Worm (Caenorhabditis elegans) whole organism, young adult: ENCODE measurements around the gene swd-2.2.

Experiments used
- F23B12.7 ChIP-seq: sonication (generic microtip); optimal IDR thresholded peaks from 2 replicates; lab custom pipeline; 2017; ENCODE audit warnings: missing genetic modification characterization, mild to moderate bottlenecking, missing compliant biosample characterization, antibody characterized with exemption, moderate library complexity; ENCODE audit not compliant: insufficient read depth
- F39B2.1 ChIP-seq: fragments of 200-800 bp; sonication (Bioruptor generic); IDR thresholded peaks from 2 replicates; pipeline ENCODE4 v1.3.6; 2022; ENCODE audit warnings: missing genetic modification reagents, missing genetic modification characterization, missing compliant biosample characterization
- K11D2.4 ChIP-seq: fragments of 200-800 bp; sonication (Bioruptor generic); IDR thresholded peaks from 2 replicates; pipeline ENCODE4 v1.3.6; 2022; ENCODE audit warnings: missing genetic modification reagents, missing genetic modification characterization, missing compliant biosample characterization
- dpff-1 ChIP-seq: sonication (generic microtip); optimal IDR thresholded peaks from 2 replicates; lab custom pipeline; 2017; ENCODE audit warnings: mild to moderate bottlenecking, missing genetic modification characterization, missing compliant biosample characterization
- efl-1 ChIP-seq: fragments of 150-350 bp; optimal IDR thresholded peaks from 2 replicates; lab custom pipeline; 2014; ENCODE audit warnings: missing biosample characterization, missing genetic modification reagents, missing genetic modification characterization
- ekl-4 ChIP-seq: fragments of 200-800 bp; sonication (Bioruptor generic); IDR thresholded peaks from 2 replicates; pipeline ENCODE4 v1.3.6; 2022; ENCODE audit warnings: missing genetic modification reagents, missing genetic modification characterization, missing compliant biosample characterization
- lin-40 ChIP-seq: sonication (generic microtip); optimal IDR thresholded peaks from 2 replicates; lab custom pipeline; 2016; ENCODE audit warnings: missing genetic modification characterization, mild to moderate bottlenecking, missing compliant biosample characterization, missing genotype, missing genetic modification reagents
- lir-1 ChIP-seq: fragments of 200-800 bp; sonication (Bioruptor generic); conservative IDR thresholded peaks from 2 replicates; pipeline ENCODE4 v1.3.6; 2022; ENCODE audit warnings: missing genetic modification reagents, missing genetic modification characterization, missing compliant biosample characterization
- pha-4 ChIP-seq: fragments of 150-350 bp; sonication (generic microtip); optimal IDR thresholded peaks from 2 replicates; lab custom pipeline; 2014; ENCODE audit warnings: missing biosample characterization, missing genetic modification reagents, missing genetic modification characterization
- snpc-4 ChIP-seq, 5 experiments: fragments of 150-350 bp in 1 of 5; sonication (generic microtip) in 4 of 5; optimal IDR thresholded peaks; 2 replicates each; lab custom pipeline; 2014 to 2018; ENCODE audit warnings: missing genetic modification characterization in 5 of 5, missing biosample characterization in 3 of 5, antibody characterized with exemption in 2 of 5, mild to moderate bottlenecking in 2 of 5, missing compliant biosample characterization in 2 of 5, missing genotype in 2 of 5, moderate library complexity in 2 of 5, missing genetic modification reagents in 1 of 5
- ztf-6 ChIP-seq: fragments of 200-800 bp; sonication (Bioruptor generic); IDR thresholded peaks from 2 replicates; pipeline ENCODE4 v1.3.6; 2022; ENCODE audit warnings: missing genetic modification reagents, missing genetic modification characterization, missing compliant biosample characterization

- TF ChIP-seq ztf-6, result no peak
- TF ChIP-seq ekl-4 (GFP tag; lab: Robert Waterston, UW), result no peak
- TF ChIP-seq snpc-4 (GFP tag; optimal IDR thresholded peaks at IDR 0.05; lab: Kevin White, UChicago), result no peak
- no peak for TF ChIP-seq snpc-4 (tag; optimal IDR thresholded peaks at IDR 0.05; lab: Kevin White, UChicago)
- no peak for TF ChIP-seq K11D2.4 (GFP tag; lab: Robert Waterston, UW)
- TF ChIP-seq efl-1 (GFP tag; lab: Kevin White, UChicago), result no peak
- no peak for TF ChIP-seq lin-40 (tag; lab: Kevin White, UChicago)
- TF ChIP-seq dpff-1 (tag; lab: Kevin White, UChicago), result no peak
- no peak for TF ChIP-seq F39B2.1 (GFP tag; lab: Robert Waterston, UW)
- no peak for TF ChIP-seq F23B12.7
- no peak for TF ChIP-seq lir-1 (GFP tag; lab: Robert Waterston, UW)
- no peak for TF ChIP-seq pha-4
Observed at ce11 chrIV:7757245-7757644, 17.0 kb upstream of the swd-2.2 start, which contains the start of gene C46A5.4.
